Worm (Caenorhabditis elegans): ENCODE results near the gene Y54G2A.13.

DNA sequence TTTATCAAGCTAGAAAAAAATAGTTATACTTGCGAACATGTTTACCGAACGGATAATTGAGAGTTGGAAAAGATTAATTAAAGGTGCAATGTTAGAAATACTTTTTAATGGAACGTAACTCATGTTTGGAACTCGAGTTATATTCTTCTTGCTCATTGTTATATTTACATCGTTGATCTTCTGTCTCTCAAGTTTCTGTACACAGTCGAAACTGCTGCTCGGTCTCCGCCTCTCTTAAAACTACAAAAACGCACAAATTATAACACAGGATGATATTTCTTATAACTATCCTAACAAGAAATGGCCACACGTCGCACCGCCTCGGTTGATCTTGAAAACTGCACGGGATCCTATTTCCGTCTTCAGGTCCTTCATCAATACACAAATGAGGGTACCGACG, 15.0 kb upstream of the Y54G2A.13 start, which contains the start of gene pudl-2:
- TF ChIP-seq mab-5 (tag; optimal IDR thresholded peaks at IDR 0.05) (no peak), nhr-6 (tag; optimal IDR thresholded peaks at IDR 0.05) (no peak), zag-1 (tag; optimal IDR thresholded peaks at IDR 0.05) (no peak), mbf-1 (tag; optimal IDR thresholded peaks at IDR 0.05) (no peak), unc-62 (GFP tag; optimal IDR thresholded peaks at IDR 0.05) (no peak), nhr-77 (tag; optimal IDR thresholded peaks at IDR 0.05) (no peak), ama-1 (optimal IDR thresholded peaks at IDR 0.05) (no peak), ztf-11 (tag; optimal IDR thresholded peaks at IDR 0.05) (no peak), nhr-25 (tag; optimal IDR thresholded peaks at IDR 0.05) (no peak)

All from whole organism, L2 larva.